Fruit fly (Drosophila melanogaster) whole organism, embryonic: ENCODE results near the gene Gcn5.

ENCODE experiments used
- Atf3 ChIP-seq: fragments of 200-800 bp; sonication (Bioruptor generic); optimal IDR thresholded peaks from 3 replicates; lab custom pipeline; 2016; ENCODE audit warnings: missing biosample characterization, missing genetic modification characterization
- Bgb ChIP-seq: fragments of 200-800 bp; sonication (Bioruptor generic); IDR thresholded peaks from 2 replicates; pipeline ENCODE4 v1.3.6; 2022; ENCODE audit warnings: missing biosample characterization, missing genetic modification characterization; ENCODE audit not compliant: partially characterized antibody
- CG10147 ChIP-seq: fragments of 200-800 bp; sonication (Bioruptor generic); optimal IDR thresholded peaks from 2 replicates; lab custom pipeline; 2019; ENCODE audit warnings: missing biosample characterization, mild to moderate bottlenecking, missing genetic modification characterization, moderate library complexity
- CG10959 ChIP-seq: fragments of 200-800 bp; sonication (Bioruptor generic); IDR thresholded peaks from 2 replicates; pipeline ENCODE4 v1.3.6; 2022; ENCODE audit warnings: missing biosample characterization, missing genetic modification characterization
- CG11085 ChIP-seq: fragments of 200-800 bp; sonication (Bioruptor generic); IDR thresholded peaks from 2 replicates; pipeline ENCODE4 v1.3.6; 2022; ENCODE audit warnings: missing biosample characterization, missing genetic modification characterization
- CG11504 ChIP-seq: fragments of 200-800 bp; sonication (Bioruptor generic); optimal IDR thresholded peaks from 3 replicates; lab custom pipeline; 2019; ENCODE audit warnings: missing biosample characterization, mild to moderate bottlenecking, missing genetic modification characterization, moderate library complexity
- CG11560 ChIP-seq: fragments of 200-800 bp; sonication (Bioruptor generic); IDR thresholded peaks from 3 replicates; pipeline ENCODE4 v1.3.6; 2022; ENCODE audit warnings: missing biosample characterization, missing genetic modification characterization
- CG11695 ChIP-seq: fragments of 200-800 bp; sonication (Bioruptor generic); IDR thresholded peaks from 3 replicates; pipeline ENCODE4 v1.3.6; 2022; ENCODE audit warnings: missing biosample characterization, missing genetic modification characterization
- CG12071 ChIP-seq: fragments of 200-800 bp; sonication (Bioruptor generic); optimal IDR thresholded peaks from 3 replicates; lab custom pipeline; 2018; ENCODE audit warnings: missing biosample characterization, mild to moderate bottlenecking, missing genetic modification characterization
- CG14860 ChIP-seq: fragments of 200-800 bp; sonication (Bioruptor generic); IDR thresholded peaks from 3 replicates; pipeline ENCODE4 v1.3.6; 2022; ENCODE audit warnings: missing biosample characterization, missing genetic modification characterization; ENCODE audit not compliant: partially characterized antibody
- CG15696 ChIP-seq: fragments of 200-800 bp; sonication (Bioruptor generic); optimal IDR thresholded peaks from 2 replicates; lab custom pipeline; 2019; ENCODE audit warnings: missing biosample characterization, mild to moderate bottlenecking, missing genetic modification characterization, moderate library complexity
- CG1603 ChIP-seq: fragments of 200-800 bp; sonication (Bioruptor generic); optimal IDR thresholded peaks from 2 replicates; lab custom pipeline; 2019; ENCODE audit warnings: missing biosample characterization, mild to moderate bottlenecking, missing genetic modification characterization, moderate library complexity
- CG1647 ChIP-seq: fragments of 200-800 bp; sonication (Bioruptor generic); optimal IDR thresholded peaks from 3 replicates; lab custom pipeline; 2016; ENCODE audit warnings: missing biosample characterization, missing genetic modification characterization
- CG16813 ChIP-seq: fragments of 200-800 bp; sonication (Bioruptor generic); IDR thresholded peaks from 3 replicates; pipeline ENCODE4 v1.3.6; 2022; ENCODE audit warnings: missing biosample characterization, missing genetic modification characterization; ENCODE audit not compliant: partially characterized antibody
- CG17361 ChIP-seq: fragments of 200-800 bp; sonication (Bioruptor generic); IDR thresholded peaks from 3 replicates; pipeline ENCODE4 v1.3.6; 2022; ENCODE audit warnings: missing biosample characterization, missing genetic modification characterization
- CG2199 ChIP-seq: fragments of 200-800 bp; sonication (Bioruptor generic); IDR thresholded peaks from 3 replicates; pipeline ENCODE4 v1.3.6; 2022; ENCODE audit warnings: missing biosample characterization, missing genetic modification characterization
- CG31224 ChIP-seq: fragments of 200-800 bp; sonication (Bioruptor generic); IDR thresholded peaks from 2 replicates; pipeline ENCODE4 v1.3.6; 2022; ENCODE audit warnings: missing biosample characterization, missing genetic modification characterization
- CG3726 ChIP-seq: fragments of 200-800 bp; sonication (Bioruptor generic); IDR thresholded peaks from 3 replicates; pipeline ENCODE4, ENCODE4 v1.3.6; 2022; ENCODE audit warnings: missing biosample characterization, missing genetic modification characterization
- CG7963 ChIP-seq: fragments of 200-800 bp; sonication (Bioruptor generic); IDR thresholded peaks from 3 replicates; pipeline ENCODE4 v1.3.6; 2022; ENCODE audit warnings: missing biosample characterization, missing genetic modification characterization; ENCODE audit not compliant: partially characterized antibody
- CHES-1-like ChIP-seq: fragments of 200-800 bp; sonication (Bioruptor generic); optimal IDR thresholded peaks from 2 replicates; lab custom pipeline; 2016; ENCODE audit warnings: missing biosample characterization, missing genetic modification characterization
- Doc3 ChIP-seq: fragments of 200-800 bp; sonication (Bioruptor generic); IDR thresholded peaks from 3 replicates; pipeline ENCODE4 v1.3.6; 2022; ENCODE audit warnings: missing biosample characterization, missing genetic modification characterization; ENCODE audit not compliant: partially characterized antibody
- Fer3 ChIP-seq: fragments of 200-800 bp; sonication (Bioruptor generic); optimal IDR thresholded peaks from 2 replicates; lab custom pipeline; 2018; ENCODE audit warnings: missing biosample characterization, mild to moderate bottlenecking, missing genetic modification characterization, moderate library complexity
- HLH54F ChIP-seq: fragments of 200-800 bp; sonication (Bioruptor generic); optimal IDR thresholded peaks from 3 replicates; lab custom pipeline; 2016; ENCODE audit warnings: missing biosample characterization, missing genetic modification characterization
- Hr51 ChIP-seq, 2 experiments: fragments of 200-800 bp; sonication (Bioruptor generic); optimal IDR thresholded peaks; 2 replicates in 1 of 2; 3 replicates in 1 of 2; lab custom pipeline; 2016 to 2018; ENCODE audit warnings: missing biosample characterization in 2 of 2, missing genetic modification characterization in 2 of 2, mild to moderate bottlenecking in 1 of 2, moderate library complexity in 1 of 2
- Mad ChIP-seq: fragments of 200-800 bp; sonication (Bioruptor generic); optimal IDR thresholded peaks from 2 replicates; lab custom pipeline; 2016; ENCODE audit warnings: missing biosample characterization, missing genetic modification characterization
- Med ChIP-seq: fragments of 200-800 bp; sonication (Bioruptor generic); peaks from one replicate; lab custom pipeline; 2016; ENCODE audit warnings: missing biosample characterization, missing genetic modification characterization, mild to moderate bottlenecking, inconsistent platforms, moderate library complexity
- NFAT ChIP-seq: fragments of 200-800 bp; sonication (Bioruptor generic); IDR thresholded peaks from 2 replicates; pipeline ENCODE4 v1.3.6; 2022; ENCODE audit warnings: missing biosample characterization, missing genetic modification characterization
- Oli ChIP-seq: fragments of 200-800 bp; sonication (Bioruptor generic); optimal IDR thresholded peaks from 2 replicates; lab custom pipeline; 2018; ENCODE audit warnings: missing biosample characterization, mild to moderate bottlenecking, missing genetic modification characterization, moderate library complexity
- Ptx1 ChIP-seq: fragments of 200-800 bp; sonication (Bioruptor generic); IDR thresholded peaks from 2 replicates; pipeline ENCODE4 v1.3.6; 2022; ENCODE audit warnings: missing biosample characterization, missing genetic modification characterization
- amos ChIP-seq: fragments of 200-800 bp; sonication (Bioruptor generic); IDR thresholded peaks from 2 replicates; pipeline ENCODE4 v1.3.6; 2022; ENCODE audit warnings: missing biosample characterization, missing genetic modification characterization; ENCODE audit not compliant: partially characterized antibody
- bsh ChIP-seq, 2 experiments: fragments of 200-800 bp; sonication (Bioruptor generic); optimal IDR thresholded peaks; 2 replicates each; lab custom pipeline; 2017 to 2018; ENCODE audit warnings: mild to moderate bottlenecking in 2 of 2, missing biosample characterization in 2 of 2, missing genetic modification characterization in 2 of 2, moderate library complexity in 1 of 2
- cg ChIP-seq: fragments of 200-800 bp; sonication (Bioruptor generic); optimal IDR thresholded peaks from 3 replicates; lab custom pipeline; 2019; ENCODE audit warnings: missing biosample characterization, mild to moderate bottlenecking, missing genetic modification characterization, moderate library complexity
- chif ChIP-seq, 2 experiments: fragments of 200-800 bp; sonication (Bioruptor generic); optimal IDR thresholded peaks; 3 replicates each; lab custom pipeline; 2016; ENCODE audit warnings: missing biosample characterization in 2 of 2, missing genetic modification characterization in 2 of 2
- chn ChIP-seq: fragments of 200-800 bp; sonication (Bioruptor generic); optimal IDR thresholded peaks from 2 replicates; lab custom pipeline; 2016; ENCODE audit warnings: missing biosample characterization, missing genetic modification characterization
- ewg ChIP-seq: fragments of 200-800 bp; sonication (Bioruptor generic); optimal IDR thresholded peaks from 3 replicates; lab custom pipeline; 2017; ENCODE audit warnings: mild to moderate bottlenecking, missing biosample characterization, missing genetic modification reagents, missing genetic modification characterization
- gcm ChIP-seq: fragments of 200-800 bp; sonication (Bioruptor generic); optimal IDR thresholded peaks from 2 replicates; lab custom pipeline; 2019; ENCODE audit warnings: missing biosample characterization, mild to moderate bottlenecking, missing genetic modification characterization, moderate library complexity
- her ChIP-seq: fragments of 200-800 bp; sonication (Bioruptor generic); optimal IDR thresholded peaks from 2 replicates; lab custom pipeline; 2016; ENCODE audit warnings: missing biosample characterization, missing genetic modification characterization
- lola ChIP-seq, 3 experiments: fragments of >200 bp in 2 of 3; fragments of 200-800 bp in 1 of 3; sonication (Bioruptor generic) in 1 of 3; optimal IDR thresholded peaks; 2 replicates each; lab custom pipeline; 2017 to 2019; ENCODE audit warnings: missing biosample characterization in 3 of 3, missing genetic modification characterization in 3 of 3, mild to moderate bottlenecking in 1 of 3, moderate library complexity in 1 of 3
- mld ChIP-seq: fragments of 200-800 bp; sonication (Bioruptor generic); IDR thresholded peaks from 3 replicates; pipeline ENCODE4 v1.3.6; 2022; ENCODE audit warnings: missing biosample characterization, missing genetic modification characterization; ENCODE audit not compliant: partially characterized antibody
- nmo ChIP-seq: fragments of 200-800 bp; sonication (Bioruptor generic); optimal IDR thresholded peaks from 2 replicates; lab custom pipeline; 2018; ENCODE audit warnings: missing biosample characterization, mild to moderate bottlenecking, missing genetic modification characterization, moderate library complexity
- phol ChIP-seq: fragments of 200-800 bp; sonication (Bioruptor generic); optimal IDR thresholded peaks from 3 replicates; lab custom pipeline; 2018; ENCODE audit warnings: missing biosample characterization, mild to moderate bottlenecking, missing genetic modification characterization, moderate library complexity
- pnt ChIP-seq: fragments of 200-800 bp; sonication (Bioruptor generic); optimal IDR thresholded peaks from 3 replicates; lab custom pipeline; 2016; ENCODE audit warnings: missing biosample characterization, missing genetic modification characterization
- sd ChIP-seq: fragments of 200-800 bp; sonication (Bioruptor generic); optimal IDR thresholded peaks from 3 replicates; lab custom pipeline; 2018; ENCODE audit warnings: missing biosample characterization, mild to moderate bottlenecking, missing genetic modification characterization, moderate library complexity
- sens-2 ChIP-seq: fragments of 200-800 bp; sonication (Bioruptor generic); IDR thresholded peaks from 2 replicates; pipeline ENCODE4 v1.3.6; 2022; ENCODE audit warnings: missing biosample characterization, missing genetic modification characterization
- sob ChIP-seq: fragments of 200-800 bp; sonication (Bioruptor generic); IDR thresholded peaks from 2 replicates; pipeline ENCODE4 v1.3.6; 2022; ENCODE audit warnings: missing biosample characterization, missing genetic modification characterization
- tin ChIP-seq: fragments of 200-800 bp; sonication (Bioruptor generic); optimal IDR thresholded peaks from 3 replicates; lab custom pipeline; 2016; ENCODE audit warnings: missing biosample characterization, missing genetic modification characterization
- wor ChIP-seq: fragments of 200-800 bp; sonication (Bioruptor generic); IDR thresholded peaks from 2 replicates; pipeline ENCODE4 v1.3.6; 2022; ENCODE audit warnings: missing biosample characterization, missing genetic modification characterization
- zen ChIP-seq: fragments of 200-800 bp; sonication (Bioruptor generic); optimal IDR thresholded peaks from 3 replicates; lab custom pipeline; 2018; ENCODE audit warnings: missing biosample characterization, mild to moderate bottlenecking, missing genetic modification characterization, moderate library complexity

The Gcn5 gene

dm6 chr3L:12533392-12534070 lies 9.7 kb upstream of the Gcn5 start, which contains the start of the genes Tsf2 and CG34242 (continued):
- TF ChIP-seq tin (GFP tag; lab: Kevin White, UChicago) (peak; percentile 74), pnt (GFP tag; lab: Kevin White, UChicago) (no peak), CG10959 (GFP tag; lab: Robert Waterston, UW) (peak; percentile 68), sens-2 (GFP tag; lab: Robert Waterston, UW) (peak; percentile 78; the same call in 1 of the 2 replicates), CG14860 (no peak), gcm (GFP tag; lab: Kevin White, UChicago) (no peak), CG17361 (GFP tag; lab: Robert Waterston, UW) (peak; percentile 94), Ptx1 (GFP tag; lab: Robert Waterston, UW) (peak; percentile 99), CG11085 (GFP tag; lab: Robert Waterston, UW) (peak; percentile 89), CG11504 (peak; percentile 91), chif (GFP tag; optimal IDR thresholded peaks at IDR 0.05; lab: Kevin White, UChicago) (no peak), amos (no peak), Atf3 (GFP tag; lab: Kevin White, UChicago) (no peak), CHES-1-like (GFP tag; lab: Kevin White, UChicago) (no peak), CG1647 (GFP tag; lab: Kevin White, UChicago) (peak; percentile 22), HLH54F (no peak), Doc3 (GFP tag; lab: Robert Waterston, UW) (no peak), Oli (tag; lab: Kevin White, UChicago) (peak; percentile 23), bsh (GFP tag; optimal IDR thresholded peaks at IDR 0.05; lab: Kevin White, UChicago) (peak in 1 of 2 experiments; percentile 14), Med (GFP tag; lab: Kevin White, UChicago) (peak; percentile 72), Mad (GFP tag; lab: Kevin White, UChicago) (no peak), CG2199 (GFP tag; lab: Robert Waterston, UW) (no peak), sob (GFP tag; lab: Robert Waterston, UW) (peak; percentile 94), lola (GFP tag; optimal IDR thresholded peaks at IDR 0.05; lab: Kevin White, UChicago) (no peak), wor (GFP tag; lab: Robert Waterston, UW) (no peak), Hr51 (GFP tag; optimal IDR thresholded peaks at IDR 0.05; lab: Kevin White, UChicago) (no peak), her (GFP tag; lab: Kevin White, UChicago) (no peak), CG10147 (peak; percentile 76), CG11695 (peak; percentile 89), CG11560 (tag; lab: Robert Waterston, UW) (peak; percentile 87), CG3726 (GFP tag; lab: Robert Waterston, UW) (peak; percentile 84; the same call in 2 of the 3 replicates), CG15696 (tag; lab: Kevin White, UChicago) (peak; percentile 57), ewg (GFP tag; lab: Kevin White, UChicago) (no peak), nmo (peak; percentile 65), phol (tag; lab: Kevin White, UChicago) (peak; percentile 92), CG12071 (GFP tag; lab: Kevin White, UChicago) (no peak), NFAT (GFP tag; lab: Robert Waterston, UW) (peak; percentile 85), CG1603 (tag; lab: Kevin White, UChicago) (no peak), Fer3 (tag; lab: Kevin White, UChicago) (peak; percentile 90), cg (GFP tag; lab: Kevin White, UChicago) (no peak), zen (peak; percentile 86), mld (GFP tag; lab: Robert Waterston, UW) (no peak), CG31224 (GFP tag; lab: Robert Waterston, UW) (peak; percentile 67), Bgb (no peak), chn (GFP tag; lab: Kevin White, UChicago) (no peak), CG7963 (GFP tag; lab: Robert Waterston, UW) (no peak), CG16813 (GFP tag; lab: Robert Waterston, UW) (no peak), sd (no peak)
